Fruit fly (Drosophila melanogaster) whole organism, embryonic: ENCODE results near the gene Vsx1.
A peak's percentile ranks its signal among the peaks of the same experiment; 100 is the strongest.

Experiments
- Ada2b ChIP-seq: fragments of 200-800 bp; sonication (Bioruptor generic); IDR thresholded peaks from 2 replicates; pipeline ENCODE4 v1.3.6; 2022; ENCODE audit warnings: missing biosample characterization, missing genetic modification characterization
- Antp ChIP-seq: fragments of 200-800 bp; sonication (Bioruptor generic); optimal IDR thresholded peaks from 3 replicates; lab custom pipeline; 2016; ENCODE audit warnings: missing biosample characterization, missing genetic modification characterization
- BEAF-32 ChIP-seq: fragments of 200-800 bp; sonication (Bioruptor generic); optimal IDR thresholded peaks from 3 replicates; lab custom pipeline; 2017; ENCODE audit warnings: missing biosample characterization, missing genetic modification characterization, mild to moderate bottlenecking, moderate library complexity, missing genetic modification reagents
- CG11696 ChIP-seq: fragments of 200-800 bp; sonication (Bioruptor generic); IDR thresholded peaks from 2 replicates; pipeline ENCODE4 v1.3.6; 2022; ENCODE audit warnings: missing biosample characterization, missing genetic modification characterization
- CG12104 ChIP-seq: fragments of 200-800 bp; sonication (Bioruptor generic); optimal IDR thresholded peaks from 3 replicates; lab custom pipeline; 2016; ENCODE audit warnings: missing biosample characterization, missing genetic modification characterization
- CG12769 ChIP-seq: fragments of 200-800 bp; sonication (Bioruptor generic); optimal IDR thresholded peaks from 2 replicates; lab custom pipeline; 2019; ENCODE audit warnings: missing biosample characterization, mild to moderate bottlenecking, missing genetic modification characterization, moderate library complexity
- CG13775 ChIP-seq: fragments of 200-800 bp; sonication (Bioruptor generic); optimal IDR thresholded peaks from 3 replicates; lab custom pipeline; 2017; ENCODE audit warnings: missing biosample characterization, mild to moderate bottlenecking, missing genetic modification characterization
- CG14965 ChIP-seq: fragments of 200-800 bp; sonication (Bioruptor generic); optimal IDR thresholded peaks from 2 replicates; lab custom pipeline; 2016; ENCODE audit warnings: missing biosample characterization, missing genetic modification characterization, borderline replicate concordance
- CG15269 ChIP-seq: fragments of 200-800 bp; sonication (Bioruptor generic); optimal IDR thresholded peaks from 2 replicates; lab custom pipeline; 2018; ENCODE audit warnings: missing biosample characterization, mild to moderate bottlenecking, missing genetic modification characterization, moderate library complexity
- CG17385 ChIP-seq: fragments of 200-800 bp; sonication (Bioruptor generic); optimal IDR thresholded peaks from 3 replicates; lab custom pipeline; 2018; ENCODE audit warnings: missing biosample characterization, mild to moderate bottlenecking, missing genetic modification characterization
- CG18764 ChIP-seq: fragments of 200-800 bp; sonication (Bioruptor generic); optimal IDR thresholded peaks from 3 replicates; lab custom pipeline; 2016; ENCODE audit warnings: missing biosample characterization, missing genetic modification characterization
- CG31224 ChIP-seq: fragments of 200-800 bp; sonication (Bioruptor generic); IDR thresholded peaks from 2 replicates; pipeline ENCODE4 v1.3.6; 2022; ENCODE audit warnings: missing biosample characterization, missing genetic modification characterization
- CG32767 ChIP-seq: fragments of 200-800 bp; sonication (Bioruptor generic); IDR thresholded peaks from 2 replicates; pipeline ENCODE4 v1.3.6; 2022; ENCODE audit warnings: missing biosample characterization, missing genetic modification characterization
- CG4424 ChIP-seq: fragments of 200-800 bp; sonication (Bioruptor generic); optimal IDR thresholded peaks from 3 replicates; lab custom pipeline; 2016; ENCODE audit warnings: missing biosample characterization, missing genetic modification characterization
- CG6254 ChIP-seq: fragments of 200-800 bp; sonication (Bioruptor generic); optimal IDR thresholded peaks from 3 replicates; lab custom pipeline; 2017; ENCODE audit warnings: mild to moderate bottlenecking, missing biosample characterization, missing genetic modification reagents, missing genetic modification characterization
- CG8359 ChIP-seq: fragments of 200-800 bp; sonication (Bioruptor generic); optimal IDR thresholded peaks from 2 replicates; lab custom pipeline; 2017; ENCODE audit warnings: missing biosample characterization, mild to moderate bottlenecking, missing genetic modification characterization, borderline replicate concordance
- CG8765 ChIP-seq: fragments of 200-800 bp; sonication (Bioruptor generic); IDR thresholded peaks from 2 replicates; pipeline ENCODE4 v1.3.6; 2022; ENCODE audit warnings: missing biosample characterization, missing genetic modification characterization
- CG9215 ChIP-seq: fragments of 200-800 bp; sonication (Bioruptor generic); IDR thresholded peaks from 2 replicates; pipeline ENCODE4 v1.3.6; 2022; ENCODE audit warnings: missing biosample characterization, missing genetic modification characterization
- E2f1 ChIP-seq: fragments of 200-800 bp; sonication (Bioruptor generic); IDR thresholded peaks from 2 replicates; pipeline ENCODE4 v1.3.6; 2022; ENCODE audit warnings: missing biosample characterization, missing genetic modification characterization
- HHEX ChIP-seq: fragments of 200-800 bp; sonication (Bioruptor generic); optimal IDR thresholded peaks from 3 replicates; lab custom pipeline; 2017; ENCODE audit warnings: missing biosample characterization, mild to moderate bottlenecking, missing genetic modification characterization, missing genetic modification reagents
- Hsf ChIP-seq: fragments of 200-800 bp; sonication (Bioruptor generic); optimal IDR thresholded peaks from 3 replicates; lab custom pipeline; 2016; ENCODE audit warnings: missing biosample characterization, missing genetic modification characterization
- Med ChIP-seq: fragments of 200-800 bp; sonication (Bioruptor generic); peaks from one replicate; lab custom pipeline; 2016; ENCODE audit warnings: missing biosample characterization, missing genetic modification characterization, mild to moderate bottlenecking, inconsistent platforms, moderate library complexity
- NfI ChIP-seq: fragments of 200-800 bp; sonication (Bioruptor generic); optimal IDR thresholded peaks from 3 replicates; lab custom pipeline; 2018; ENCODE audit warnings: missing biosample characterization, mild to moderate bottlenecking, missing genetic modification characterization, moderate library complexity
- Pdp1 ChIP-seq, 2 experiments: fragments of 200-800 bp; sonication (Bioruptor generic); optimal IDR thresholded peaks; 3 replicates each; lab custom pipeline; 2016; ENCODE audit warnings: missing biosample characterization in 2 of 2, missing genetic modification characterization in 2 of 2, mild to moderate bottlenecking in 1 of 2, moderate library complexity in 1 of 2
- Rx ChIP-seq: fragments of 200-800 bp; sonication (Bioruptor generic); IDR thresholded peaks from 2 replicates; pipeline ENCODE4 v1.3.6; 2022; ENCODE audit warnings: missing biosample characterization, missing genetic modification characterization
- Sry-β ChIP-seq: fragments of 200-800 bp; sonication (Bioruptor generic); optimal IDR thresholded peaks from 2 replicates; lab custom pipeline; 2018; ENCODE audit warnings: missing biosample characterization, mild to moderate bottlenecking, missing genetic modification characterization, moderate library complexity
- abd-A ChIP-seq: fragments of 200-800 bp; sonication (Bioruptor generic); optimal IDR thresholded peaks from 3 replicates; lab custom pipeline; 2019; ENCODE audit warnings: missing biosample characterization, mild to moderate bottlenecking, missing genetic modification characterization, moderate library complexity
- ac ChIP-seq: fragments of 200-800 bp; sonication (Bioruptor generic); optimal IDR thresholded peaks from 3 replicates; lab custom pipeline; 2017; ENCODE audit warnings: missing biosample characterization, mild to moderate bottlenecking, missing genetic modification characterization
- ap ChIP-seq: fragments of 200-800 bp; sonication (Bioruptor generic); IDR thresholded peaks from 2 replicates; pipeline ENCODE4 v1.3.6; 2022; ENCODE audit warnings: missing biosample characterization, missing genetic modification characterization
- ato ChIP-seq: fragments of 200-800 bp; sonication (Bioruptor generic); IDR thresholded peaks from 2 replicates; pipeline ENCODE4 v1.3.6; 2022; ENCODE audit warnings: missing biosample characterization, missing genetic modification characterization; ENCODE audit not compliant: partially characterized antibody
- esg ChIP-seq: fragments of 200-800 bp; sonication (Bioruptor generic); conservative IDR thresholded peaks from 2 replicates; pipeline ENCODE4 v1.3.6; 2022; ENCODE audit warnings: missing biosample characterization, missing genetic modification characterization
- exex ChIP-seq: fragments of 200-800 bp; sonication (Bioruptor generic); optimal IDR thresholded peaks from 4 replicates; lab custom pipeline; 2018; ENCODE audit warnings: missing biosample characterization, mild to moderate bottlenecking, missing genetic modification characterization, moderate library complexity
- ftz-f1 ChIP-seq: fragments of 200-800 bp; sonication (Bioruptor generic); optimal IDR thresholded peaks from 2 replicates; lab custom pipeline; 2016; ENCODE audit warnings: missing biosample characterization, missing genetic modification characterization
- gfzf ChIP-seq: fragments of 200-800 bp; sonication (Bioruptor generic); optimal IDR thresholded peaks from 2 replicates; lab custom pipeline; 2016; ENCODE audit warnings: missing biosample characterization, mild to moderate bottlenecking, missing genetic modification characterization, moderate library complexity
- h ChIP-seq: fragments of >200 bp; optimal IDR thresholded peaks from 2 replicates; lab custom pipeline; 2017
- kni ChIP-seq: fragments of 200-800 bp; sonication (Bioruptor generic); optimal IDR thresholded peaks from 3 replicates; lab custom pipeline; 2017; ENCODE audit warnings: mild to moderate bottlenecking, missing biosample characterization, missing genetic modification reagents, missing genetic modification characterization
- lmd ChIP-seq: fragments of 200-800 bp; sonication (Bioruptor generic); IDR thresholded peaks from 2 replicates; pipeline ENCODE4 v1.3.6; 2022; ENCODE audit warnings: missing biosample characterization, missing genetic modification characterization
- nom ChIP-seq: fragments of 200-800 bp; sonication (Bioruptor generic); optimal IDR thresholded peaks from 2 replicates; lab custom pipeline; 2017; ENCODE audit warnings: missing biosample characterization, missing genetic modification characterization, mild to moderate bottlenecking, moderate library complexity, missing genetic modification reagents
- onecut ChIP-seq: fragments of 200-800 bp; sonication (Bioruptor generic); IDR thresholded peaks from 2 replicates; pipeline ENCODE4 v1.3.6; 2022; ENCODE audit warnings: missing biosample characterization, missing genetic modification characterization
- ranshi ChIP-seq: fragments of 200-800 bp; sonication (Bioruptor generic); IDR thresholded peaks from 2 replicates; pipeline ENCODE4 v1.3.6; 2022; ENCODE audit warnings: missing biosample characterization, missing genetic modification characterization
- ro ChIP-seq: fragments of 200-800 bp; sonication (Bioruptor generic); IDR thresholded peaks from 2 replicates; pipeline ENCODE4 v1.3.6; 2022; ENCODE audit warnings: missing biosample characterization, missing genetic modification characterization
- salm ChIP-seq: fragments of 200-800 bp; sonication (Bioruptor generic); optimal IDR thresholded peaks from 2 replicates; lab custom pipeline; 2018; ENCODE audit warnings: missing biosample characterization, mild to moderate bottlenecking, missing genetic modification characterization
- sim ChIP-seq: fragments of 200-800 bp; sonication (Bioruptor generic); IDR thresholded peaks from 2 replicates; pipeline ENCODE4 v1.3.6; 2022; ENCODE audit warnings: missing biosample characterization, missing genetic modification characterization
- unpg ChIP-seq: fragments of 200-800 bp; sonication (Bioruptor generic); optimal IDR thresholded peaks from 3 replicates; lab custom pipeline; 2018; ENCODE audit warnings: missing biosample characterization, mild to moderate bottlenecking, missing genetic modification characterization, moderate library complexity
- vvl ChIP-seq: fragments of 200-800 bp; sonication (Bioruptor generic); IDR thresholded peaks from 2 replicates; pipeline ENCODE4 v1.3.6; 2022; ENCODE audit warnings: missing biosample characterization, missing genetic modification characterization

Vsx1 gene

DNA sequence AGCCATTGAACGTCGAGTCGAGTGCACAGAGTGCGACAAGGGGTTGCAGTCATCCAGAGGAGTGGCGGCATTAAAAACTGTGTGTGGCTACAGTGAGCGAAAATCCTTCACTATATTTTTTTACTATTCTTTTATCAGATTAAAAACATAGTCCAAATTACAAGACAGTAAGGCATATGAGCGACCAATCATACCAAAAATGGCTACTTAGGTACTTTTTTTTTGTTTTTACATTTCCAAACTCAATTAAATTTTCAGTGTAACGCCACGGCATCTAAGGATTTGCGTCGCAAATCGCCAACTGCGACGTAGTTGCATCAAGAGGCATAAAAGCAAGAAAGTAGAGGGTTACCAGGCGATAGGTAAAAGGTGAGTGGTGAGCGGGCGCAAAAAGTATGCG lies 45.0 kb downstream of the Vsx1 start (continued):
- TF ChIP-seq Ada2b (GFP tag; lab: Robert Waterston, UW) (peak; percentile 44; the same call in 1 of the 2 replicates), ro (GFP tag; lab: Robert Waterston, UW) (no peak), CG12769 (tag; lab: Kevin White, UChicago) (peak; percentile 26), esg (GFP tag; lab: Robert Waterston, UW) (peak; percentile 19; the same call in 1 of the 2 replicates), ranshi (GFP tag; lab: Robert Waterston, UW) (peak; percentile 52; the same call in 1 of the 2 replicates), salm (tag; lab: Kevin White, UChicago) (no peak), lmd (GFP tag; lab: Robert Waterston, UW) (peak; percentile 55), Med (peak; percentile 82), Pdp1 (GFP tag; optimal IDR thresholded peaks at IDR 0.05; lab: Kevin White, UChicago) (peak; percentile 26 to 32), ftz-f1 (GFP tag; lab: Kevin White, UChicago) (no peak), nom (no peak), CG17385 (peak; percentile 4), CG32767 (GFP tag; lab: Robert Waterston, UW) (peak; percentile 62), sim (0 out of 2 replicates have a peak, but pooled peaks have one; percentile 38), exex (tag; lab: Kevin White, UChicago) (no peak), CG31224 (GFP tag; lab: Robert Waterston, UW) (no peak), kni (GFP tag; lab: Kevin White, UChicago) (no peak), CG12104 (GFP tag; lab: Kevin White, UChicago) (no peak), CG11696 (GFP tag; lab: Robert Waterston, UW) (0 out of 2 replicates have a peak, but pooled peaks have one; percentile 33), CG6254 (no peak), Hsf (GFP tag; lab: Kevin White, UChicago) (peak; percentile 21), Antp (GFP tag; lab: Kevin White, UChicago) (peak; percentile 3), CG14965 (GFP tag; lab: Kevin White, UChicago) (no peak), Sry-β (GFP tag; lab: Kevin White, UChicago) (no peak), unpg (peak; percentile 64), BEAF-32 (GFP tag; lab: Kevin White, UChicago) (no peak), ac (GFP tag; lab: Kevin White, UChicago) (peak; percentile 3), CG9215 (GFP tag; lab: Robert Waterston, UW) (peak; percentile 28; the same call in 1 of the 2 replicates), CG18764 (peak; percentile 22), CG4424 (peak; percentile 15), vvl (GFP tag; lab: Robert Waterston, UW) (peak; percentile 43), abd-A (no peak), h (lab: Kevin White, UChicago) (no peak), ato (GFP tag; lab: Robert Waterston, UW) (no peak), ap (GFP tag; lab: Robert Waterston, UW) (no peak), NfI (GFP tag; lab: Kevin White, UChicago) (peak; percentile 32), CG13775 (peak; percentile 17), CG8765 (peak; percentile 66), CG8359 (GFP tag; lab: Kevin White, UChicago) (peak; percentile 10), E2f1 (0 out of 2 replicates have a peak, but pooled peaks have one; percentile 16), HHEX (peak; percentile 28), gfzf (no peak), Rx (GFP tag; lab: Robert Waterston, UW) (no peak), onecut (peak; percentile 39), CG15269 (tag; lab: Kevin White, UChicago) (peak; percentile 27)
